Worm (Caenorhabditis elegans): Measurements from ENCODE around the gene cutl-9.

The cutl-9 gene

ce11 chrII:10643403-10643802 lies 21.3 kb downstream of the cutl-9 start, which contains the start of gene M28.4:
Gene M28.4 (plus strand): TSS chrII:10643703.
- no peak for TF ChIP-seq F57A8.1 (GFP tag; optimal IDR thresholded peaks at IDR 0.05)
- no peak for TF ChIP-seq F57C9.4 (tag; optimal IDR thresholded peaks at IDR 0.05)
- TF ChIP-seq B0019.2 (GFP tag; conservative IDR thresholded peaks at IDR 0.05) = no peak
- TF ChIP-seq Y95B8A.8 (GFP tag; IDR thresholded peaks at IDR 0.05) = no peak

DNA sequence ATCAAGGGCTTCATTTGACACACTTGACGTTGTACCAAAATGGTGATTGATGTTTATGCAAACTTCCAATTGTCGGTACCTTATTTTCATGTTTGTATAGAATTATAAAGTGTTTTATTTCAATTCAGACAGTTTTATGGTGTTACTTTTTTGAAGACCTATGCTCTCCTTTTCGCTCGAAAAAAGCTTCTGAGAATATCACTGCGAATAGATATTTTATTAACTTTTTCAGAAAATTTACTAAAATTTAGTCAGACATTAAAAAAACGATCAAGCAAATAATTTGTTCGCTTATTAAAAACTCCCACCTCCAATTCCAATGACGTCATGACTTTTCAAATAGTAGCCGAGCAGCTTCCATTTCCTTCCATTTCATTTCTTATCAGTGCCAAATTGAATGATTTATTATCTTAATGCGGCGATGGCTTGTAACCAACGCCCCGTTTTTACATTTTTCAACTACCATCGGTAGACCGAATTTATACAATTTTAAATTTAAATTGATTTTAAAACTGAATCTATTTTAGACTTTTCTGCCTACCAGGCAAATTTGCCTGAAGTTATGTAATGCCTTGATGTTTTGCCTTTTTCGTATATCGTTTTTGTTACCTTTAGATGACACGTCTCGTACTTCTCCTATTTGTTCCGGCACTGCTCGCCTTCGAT lies 25.0 kb downstream of the cutl-9 start, which contains the start of gene M28.10:
M28.10 (plus strand) TSS at position 616 of the 666 bp plus-strand sequence.
- TF ChIP-seq die-1 (tag; optimal IDR thresholded peaks at IDR 0.05) (no peak), atf-7 (tag; optimal IDR thresholded peaks at IDR 0.05) (peak; percentile 24), hsf-1 (GFP tag; IDR thresholded peaks at IDR 0.05) (no peak), lir-1 (GFP tag; conservative IDR thresholded peaks at IDR 0.05) (no peak), ceh-100 (GFP tag; IDR thresholded peaks at IDR 0.05) (no peak), F23B12.7 (tag; optimal IDR thresholded peaks at IDR 0.05; ENCODE audit: insufficient read depth) (no peak), nhr-27 (tag; optimal IDR thresholded peaks at IDR 0.05) (no peak), nhr-80 (tag; optimal IDR thresholded peaks at IDR 0.05) (peak; percentile 45)

- TF ChIP-seq ztf-25 (GFP tag; IDR thresholded peaks at IDR 0.05) = 0 out of 2 replicates have a peak, but pooled peaks have one; percentile 22
- TF ChIP-seq egrh-3 (GFP tag; IDR thresholded peaks at IDR 0.05) = no peak
- peak; percentile 50 for TF ChIP-seq zfh-2 (GFP tag; conservative IDR thresholded peaks at IDR 0.05)
- 0 out of 2 replicates have a peak, but pooled peaks have one; percentile 23 for TF ChIP-seq ceh-91 (GFP tag; IDR thresholded peaks at IDR 0.05)
- no peak for TF ChIP-seq T26A5.8 (tag; optimal IDR thresholded peaks at IDR 0.05)
- peak; percentile 38; the same call in 1 of the 2 replicates for TF ChIP-seq B0336.3 (GFP tag; IDR thresholded peaks at IDR 0.05)
- no peak for TF ChIP-seq egl-44 (GFP tag; IDR thresholded peaks at IDR 0.05)
Measured at ce11 chrII:10652112-10652511, 30.0 kb downstream of the cutl-9 start, which contains the start of gene nphp-1. Gene nphp-1 (minus strand): TSS chrII:10652256.

DNA sequence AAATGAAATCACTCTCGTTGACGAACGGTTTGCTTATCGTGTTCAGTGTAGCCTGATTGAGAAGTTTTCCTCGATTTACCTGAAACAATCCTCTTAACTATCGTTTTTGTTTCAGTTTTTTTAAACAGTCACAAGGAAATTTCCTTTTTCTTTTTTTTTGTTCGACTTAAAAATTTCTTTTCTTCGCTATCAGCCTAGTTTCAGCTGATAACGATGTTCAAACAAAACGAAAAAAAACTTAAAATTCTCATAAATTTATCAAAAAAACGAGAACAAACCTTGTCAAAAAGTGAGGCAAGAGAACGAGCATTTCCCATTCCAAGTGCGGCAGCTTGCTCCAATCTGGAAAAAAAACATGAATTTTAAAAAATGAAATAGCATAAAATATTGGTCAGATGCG lies 31.5 kb downstream of the cutl-9 start:
- peak; percentile 72 for TF ChIP-seq nhr-80 (tag; optimal IDR thresholded peaks at IDR 0.05)
- TF ChIP-seq tbp1 (GFP tag; optimal IDR thresholded peaks at IDR 0.05) = no peak

DNA sequence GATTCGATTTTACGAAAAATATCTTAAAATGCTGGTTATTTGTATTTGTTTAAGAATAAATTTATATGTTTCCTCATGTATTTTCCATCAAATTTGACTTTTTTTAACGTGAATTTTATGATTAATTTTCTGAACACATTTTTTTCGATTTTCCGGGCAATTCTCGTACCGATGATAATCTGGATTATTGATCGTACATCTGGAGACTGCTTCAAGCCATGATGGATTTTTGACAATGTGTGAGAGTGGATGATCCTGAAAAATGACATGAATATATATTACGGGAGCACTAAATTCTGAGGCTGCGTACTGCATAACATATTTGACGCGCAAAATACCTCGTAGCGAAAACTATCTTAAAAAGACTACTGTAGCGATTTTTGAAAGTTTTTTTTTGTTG lies 32.4 kb downstream of the cutl-9 start:
- TF ChIP-seq ZK185.1 (tag; optimal IDR thresholded peaks at IDR 0.05; ENCODE audit: poor library complexity, severe bottlenecking) (no peak), Y53G8AR.9 (GFP tag; conservative IDR thresholded peaks at IDR 0.05) (no peak), ztf-25 (GFP tag; IDR thresholded peaks at IDR 0.05) (no peak), hrde-1 (tag; optimal IDR thresholded peaks at IDR 0.05; ENCODE audit: borderline replicate concordance) (no peak)

ce11 chrII:10656395-10656794 lies 34.3 kb downstream of the cutl-9 start:
- no peak for TF ChIP-seq F10E7.11 (tag; optimal IDR thresholded peaks at IDR 0.05)
- TF ChIP-seq ztf-3 (GFP tag; optimal IDR thresholded peaks at IDR 0.05) = no peak
- no peak for TF ChIP-seq ceh-79 (tag; optimal IDR thresholded peaks at IDR 0.05)
- TF ChIP-seq F55B11.4 (tag; optimal IDR thresholded peaks at IDR 0.05; ENCODE audit: borderline replicate concordance, insufficient read depth) = no peak
- TF ChIP-seq ccch-3 (GFP tag; optimal IDR thresholded peaks at IDR 0.05) = no peak
- TF ChIP-seq nhr-80 (tag; optimal IDR thresholded peaks at IDR 0.05) = peak; percentile 42
- no peak for TF ChIP-seq ztf-26 (tag; optimal IDR thresholded peaks at IDR 0.05)
